Worm (Caenorhabditis elegans): ENCODE data around the gene Y97E10AR.2.
A peak's percentile ranks its signal among the peaks of the same experiment; 100 is the strongest.

Y97E10AR.2 gene

ce11 chrV:8027429-8028142 lies 31.6 kb downstream of the Y97E10AR.2 start:
- TF ChIP-seq hlh-8 (tag; optimal IDR thresholded peaks at IDR 0.05) (no peak), ceh-18 (tag; optimal IDR thresholded peaks at IDR 0.05) (no peak), nhr-232 (tag; optimal IDR thresholded peaks at IDR 0.05) (no peak), gmeb-2 (tag; optimal IDR thresholded peaks at IDR 0.05) (no peak), hlh-6 (tag; optimal IDR thresholded peaks at IDR 0.05) (no peak), ahr-1 (tag; optimal IDR thresholded peaks at IDR 0.05) (no peak), K02D7.2 (tag; optimal IDR thresholded peaks at IDR 0.05) (no peak), C08G9.2 (tag; optimal IDR thresholded peaks at IDR 0.05) (no peak)

- TF ChIP-seq fkh-10 (GFP tag; optimal IDR thresholded peaks at IDR 0.05) (no peak), sdc-2 (tag; optimal IDR thresholded peaks at IDR 0.05) (no peak), hlh-30 (tag; optimal IDR thresholded peaks at IDR 0.05; ENCODE audit: insufficient read depth) (no peak), ceh-48 (tag; optimal IDR thresholded peaks at IDR 0.05) (no peak), fax-1 (tag; optimal IDR thresholded peaks at IDR 0.05) (no peak), rnt-1 (tag; optimal IDR thresholded peaks at IDR 0.05) (no peak), pha-2 (tag; optimal IDR thresholded peaks at IDR 0.05) (no peak), pha-4 (tag; optimal IDR thresholded peaks at IDR 0.05) (no peak), zip-5 (tag; optimal IDR thresholded peaks at IDR 0.05) (no peak), hlh-13 (GFP tag; optimal IDR thresholded peaks at IDR 0.05) (no peak), unc-3 (GFP tag; conservative IDR thresholded peaks at IDR 0.05) (no peak), unc-3 (tag; optimal IDR thresholded peaks at IDR 0.05) (no peak), elt-4 (tag; optimal IDR thresholded peaks at IDR 0.05) (no peak), pag-3 (tag; optimal IDR thresholded peaks at IDR 0.05; ENCODE audit: borderline replicate concordance) (no peak), ceh-9 (tag; optimal IDR thresholded peaks at IDR 0.05) (no peak)
Measured at ce11 chrV:8028825-8029489, 33.0 kb downstream of the Y97E10AR.2 start, which contains the start of gene oma-2. Gene oma-2 (plus strand): TSS chrV:8029439.

ce11 chrV:8031121-8031520 lies 35.1 kb downstream of the Y97E10AR.2 start, which contains the start of gene vars-1:
Gene vars-1 (plus strand): TSS chrV:8031411.
- TF ChIP-seq unc-55 (GFP tag; optimal IDR thresholded peaks at IDR 0.05) (peak; percentile 54), unc-42 (tag; optimal IDR thresholded peaks at IDR 0.05) (peak; percentile 35), nfya-1 (tag; optimal IDR thresholded peaks at IDR 0.05) (peak; percentile 0), odd-2 (tag; optimal IDR thresholded peaks at IDR 0.05) (no peak)

ce11 chrV:8034811-8035210 lies 38.8 kb downstream of the Y97E10AR.2 start, which contains the start of gene algn-12:
Gene algn-12 (plus strand): TSS chrV:8035111.
- TF ChIP-seq mec-3 (tag; optimal IDR thresholded peaks at IDR 0.05; ENCODE audit: borderline replicate concordance): no peak
- TF ChIP-seq ceh-6 (GFP tag; optimal IDR thresholded peaks at IDR 0.05): no peak
- no peak for TF ChIP-seq ttx-3 (tag; optimal IDR thresholded peaks at IDR 0.05)

- no peak for TF ChIP-seq dmd-4 (tag; optimal IDR thresholded peaks at IDR 0.05; ENCODE audit: borderline replicate concordance)
- TF ChIP-seq T23F11.4 (GFP tag; optimal IDR thresholded peaks at IDR 0.05): no peak
Measured at ce11 chrV:8035947-8036346, 40.0 kb downstream of the Y97E10AR.2 start, which contains the start of gene ZC513.14. Gene ZC513.14 (minus strand): TSS chrV:8036047.
